Fruit fly (Drosophila melanogaster): ENCODE data around the gene ClpX.

- no peak for TF ChIP-seq CG8478 (optimal IDR thresholded peaks at IDR 0.05)
- TF ChIP-seq CTCF (optimal IDR thresholded peaks at IDR 0.05): peak; percentile 33 to 43
Observed at dm6 chr3R:19938941-19939587, 35.6 kb upstream of the ClpX start.
